Fruit fly (Drosophila melanogaster): ENCODE data around the gene CG14313.
A peak's percentile ranks its signal among the peaks of the same experiment; 100 is the strongest.

Gene CG14313

DNA sequence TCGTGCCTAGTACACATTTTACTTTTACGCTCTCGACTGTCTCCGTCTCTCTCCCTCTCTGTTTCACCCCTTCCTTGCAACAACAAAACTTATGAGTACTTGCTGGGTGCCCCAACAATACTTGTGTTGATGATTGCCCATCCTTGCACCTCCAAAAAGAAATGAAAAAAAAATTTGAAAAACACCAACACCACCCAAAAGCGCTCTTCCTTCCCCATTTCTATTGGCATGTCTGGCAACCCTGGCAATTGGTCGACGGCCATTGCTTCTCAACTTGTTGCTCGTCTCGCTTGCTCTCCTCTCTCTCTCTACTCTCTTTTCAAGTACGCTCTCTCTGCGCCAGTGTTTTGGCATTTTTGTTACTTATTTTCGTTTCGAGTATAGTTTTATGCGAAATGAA, 23.4 kb downstream of the CG14313 start (continued):
- peak; percentile 45; the same call in 2 of the 3 replicates for TF ChIP-seq CG6163 (GFP tag; IDR thresholded peaks at IDR 0.05)
- no peak for TF ChIP-seq svp (GFP tag)
- TF ChIP-seq achi (GFP tag; optimal IDR thresholded peaks at IDR 0.05): peak; percentile 35
- no peak for TF ChIP-seq CG11294 (GFP tag; IDR thresholded peaks at IDR 0.05)
- peak; percentile 29 for TF ChIP-seq CG31627 (GFP tag; optimal IDR thresholded peaks at IDR 0.05)
- TF ChIP-seq fd85E (GFP tag; optimal IDR thresholded peaks at IDR 0.05): no peak
- TF ChIP-seq acj6 (GFP tag; optimal IDR thresholded peaks at IDR 0.05): peak; percentile 1
- TF ChIP-seq cyc (GFP tag; optimal IDR thresholded peaks at IDR 0.05): no peak
- peak; percentile 33 for TF ChIP-seq OdsH (GFP tag; optimal IDR thresholded peaks at IDR 0.05)
- no peak for TF ChIP-seq CG6792 (GFP tag; optimal IDR thresholded peaks at IDR 0.05)
- peak; percentile 23 for TF ChIP-seq Lpt (GFP tag; optimal IDR thresholded peaks at IDR 0.05)
- TF ChIP-seq CG8119 (GFP tag; IDR thresholded peaks at IDR 0.05): no peak; the same call in 2 of the 3 replicates
- no peak for TF ChIP-seq Eip75B (GFP tag; optimal IDR thresholded peaks at IDR 0.05)
- TF ChIP-seq dsx (GFP tag; optimal IDR thresholded peaks at IDR 0.05; ENCODE audit: poor library complexity, severe bottlenecking): peak; percentile 19
- no peak for TF ChIP-seq CG4318 (GFP tag; optimal IDR thresholded peaks at IDR 0.05)
- peak; percentile 36 for TF ChIP-seq CG8632 (GFP tag; optimal IDR thresholded peaks at IDR 0.05)
- TF ChIP-seq Sox15 (GFP tag; optimal IDR thresholded peaks at IDR 0.05): no peak
- no peak for TF ChIP-seq CG8319 (GFP tag; optimal IDR thresholded peaks at IDR 0.05)
- TF ChIP-seq CG15336 (GFP tag; IDR thresholded peaks at IDR 0.05): 0 out of 2 replicates have a peak, but pooled peaks have one; percentile 10
- peak; percentile 49 for TF ChIP-seq esn (GFP tag; optimal IDR thresholded peaks at IDR 0.05)
- TF ChIP-seq CG11762 (GFP tag; optimal IDR thresholded peaks at IDR 0.05; ENCODE audit: insufficient read depth): peak; percentile 5
- peak; percentile 59 for TF ChIP-seq CG7368 (GFP tag; optimal IDR thresholded peaks at IDR 0.05)

DNA sequence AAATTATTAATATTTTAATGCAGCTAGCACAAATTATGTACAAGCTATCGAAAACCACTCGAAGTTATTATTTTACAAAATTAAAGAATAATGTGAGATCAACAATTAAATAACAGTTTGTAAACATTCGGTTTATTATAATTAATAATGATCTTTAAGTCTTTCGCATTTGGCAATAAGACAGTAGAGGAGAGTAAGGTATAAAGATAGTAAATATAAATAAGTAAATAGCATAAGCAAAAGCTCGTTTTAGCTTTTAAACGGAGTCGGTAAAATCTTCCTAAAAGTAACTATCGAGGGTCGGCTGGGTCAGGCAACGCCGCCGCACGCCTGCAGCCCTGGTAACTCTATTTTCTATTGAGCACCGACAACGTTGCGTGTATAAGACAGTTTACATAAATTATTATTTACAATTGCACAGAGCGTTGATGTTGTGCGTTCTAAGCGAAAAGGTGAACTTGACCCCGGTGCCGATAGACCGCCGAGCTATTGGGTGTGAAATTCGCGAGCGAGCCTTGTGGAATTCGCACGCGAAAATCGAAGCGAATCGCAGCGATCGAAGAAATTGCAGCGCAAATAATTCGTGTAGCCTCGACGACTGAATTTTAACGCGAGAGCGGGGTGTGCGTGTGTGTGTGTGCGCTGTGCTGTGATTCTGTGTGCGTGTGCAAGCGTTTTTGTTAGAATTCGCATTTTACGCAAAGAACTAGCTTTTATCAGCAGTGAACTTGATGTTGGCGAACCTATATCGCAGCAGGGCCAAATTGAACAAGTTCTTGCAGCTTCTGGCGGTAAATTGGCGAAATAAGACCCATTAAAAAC, 24.1 kb downstream of the CG14313 start, which contains the start of gene wrd:
wrd (plus strand) TSS at position 342 of the 822 bp plus-strand sequence.
- TF ChIP-seq CG34406 (GFP tag; optimal IDR thresholded peaks at IDR 0.05) (no peak), Hr39 (GFP tag; optimal IDR thresholded peaks at IDR 0.05) (peak; percentile 28), CG7368 (GFP tag; optimal IDR thresholded peaks at IDR 0.05) (no peak), svp (GFP tag) (peak; percentile 83), dsx (GFP tag; optimal IDR thresholded peaks at IDR 0.05; ENCODE audit: poor library complexity, severe bottlenecking) (no peak), esn (GFP tag; optimal IDR thresholded peaks at IDR 0.05) (no peak), CG6854 (GFP tag; optimal IDR thresholded peaks at IDR 0.05) (no peak), Sox102F (GFP tag; optimal IDR thresholded peaks at IDR 0.05) (no peak), CG16779 (tag; optimal IDR thresholded peaks at IDR 0.05) (no peak), CG8632 (GFP tag; optimal IDR thresholded peaks at IDR 0.05) (no peak), CG6163 (GFP tag; IDR thresholded peaks at IDR 0.05) (no peak; the same call in 2 of the 3 replicates), Met (GFP tag; optimal IDR thresholded peaks at IDR 0.05) (no peak), fd59A (GFP tag; optimal IDR thresholded peaks at IDR 0.05) (no peak), Gug (GFP tag; IDR thresholded peaks at IDR 0.05) (no peak), Eip75B (GFP tag; optimal IDR thresholded peaks at IDR 0.05) (no peak), net (GFP tag; optimal IDR thresholded peaks at IDR 0.05) (no peak), Ets21C (GFP tag; optimal IDR thresholded peaks at IDR 0.05) (no peak), Lpt (GFP tag; optimal IDR thresholded peaks at IDR 0.05) (no peak), salr (GFP tag; optimal IDR thresholded peaks at IDR 0.05) (peak in 1 of 2 experiments; percentile 30), CG11902 (GFP tag; optimal IDR thresholded peaks at IDR 0.05) (no peak), Hr4 (GFP tag; optimal IDR thresholded peaks at IDR 0.05) (peak; percentile 39), OdsH (GFP tag; optimal IDR thresholded peaks at IDR 0.05) (peak; percentile 31), CG6792 (GFP tag; optimal IDR thresholded peaks at IDR 0.05) (no peak), CG32006 (GFP tag; optimal IDR thresholded peaks at IDR 0.05) (peak; percentile 24), CG3919 (GFP tag; optimal IDR thresholded peaks at IDR 0.05) (peak; percentile 16), vri (GFP tag; optimal IDR thresholded peaks at IDR 0.05) (peak; percentile 11), CG11294 (GFP tag; IDR thresholded peaks at IDR 0.05) (no peak), acj6 (GFP tag; optimal IDR thresholded peaks at IDR 0.05) (peak; percentile 31), CG3032 (tag; optimal IDR thresholded peaks at IDR 0.05) (peak; percentile 42), lz (GFP tag; optimal IDR thresholded peaks at IDR 0.05) (peak; percentile 34), Blimp-1 (GFP tag; optimal IDR thresholded peaks at IDR 0.05) (no peak), fkh (GFP tag; optimal IDR thresholded peaks at IDR 0.05) (peak; percentile 71), CG31627 (GFP tag; optimal IDR thresholded peaks at IDR 0.05) (peak; percentile 37), CG15336 (GFP tag; IDR thresholded peaks at IDR 0.05) (no peak), CG6808 (GFP tag; optimal IDR thresholded peaks at IDR 0.05) (no peak), CG4318 (GFP tag; optimal IDR thresholded peaks at IDR 0.05) (peak; percentile 17), CG10669 (GFP tag; optimal IDR thresholded peaks at IDR 0.05) (no peak), CG8119 (GFP tag; IDR thresholded peaks at IDR 0.05) (no peak), Ets96B (tag; optimal IDR thresholded peaks at IDR 0.05) (no peak), fd85E (GFP tag; optimal IDR thresholded peaks at IDR 0.05) (no peak), achi (GFP tag; optimal IDR thresholded peaks at IDR 0.05) (peak; percentile 40)

All from whole organism, prepupa.